Worm (Caenorhabditis elegans) whole organism, L4 larva: ENCODE results near the gene H01G02.4.

Source experiments
- F10B5.3 ChIP-seq: sonication (generic microtip); optimal IDR thresholded peaks from 2 replicates; lab custom pipeline; 2016; ENCODE audit warnings: mild to moderate bottlenecking, missing genetic modification characterization, missing compliant biosample characterization
- F26F4.8 ChIP-seq: fragments of 200-800 bp; sonication (Bioruptor generic); conservative IDR thresholded peaks from 2 replicates; pipeline ENCODE4 v1.3.6; 2022; ENCODE audit warnings: missing genetic modification characterization, missing compliant biosample characterization
- F37D6.2 ChIP-seq: sonication (generic microtip); optimal IDR thresholded peaks from 2 replicates; lab custom pipeline; 2016; ENCODE audit warnings: mild to moderate bottlenecking, missing genetic modification characterization, missing compliant biosample characterization
- F49E8.2 ChIP-seq: sonication (generic microtip); optimal IDR thresholded peaks from 2 replicates; lab custom pipeline; 2016; ENCODE audit warnings: missing compliant biosample characterization, mild to moderate bottlenecking, missing genetic modification characterization, borderline replicate concordance
- T20F7.1 ChIP-seq: fragments of 200-800 bp; sonication (Bioruptor generic); optimal IDR thresholded peaks from 2 replicates; lab custom pipeline; 2018; ENCODE audit warnings: mild to moderate bottlenecking, missing genetic modification characterization, missing compliant biosample characterization
- T26A8.4 ChIP-seq: fragments of 200-800 bp; sonication (Bioruptor generic); IDR thresholded peaks from 2 replicates; pipeline ENCODE4 v1.3.6; 2022; ENCODE audit warnings: missing genetic modification characterization, missing compliant biosample characterization
- aha-1 ChIP-seq: fragments of 150-350 bp; peaks from one replicate; lab custom pipeline; 2014; ENCODE audit warnings: missing biosample characterization, missing genetic modification characterization
- ceh-62 ChIP-seq: sonication (generic microtip); optimal IDR thresholded peaks from 2 replicates; lab custom pipeline; 2017; ENCODE audit warnings: missing biosample characterization, missing genetic modification characterization
- ces-1 ChIP-seq: fragments of 150-350 bp; sonication (generic microtip); optimal IDR thresholded peaks from 4 replicates; lab custom pipeline; 2014; ENCODE audit warnings: missing biosample characterization, missing genetic modification reagents, missing genetic modification characterization
- ctbp-1 ChIP-seq: fragments of 200-800 bp; sonication (Bioruptor generic); IDR thresholded peaks from 2 replicates; pipeline ENCODE4 v1.3.6; 2022; ENCODE audit warnings: missing genetic modification reagents, missing genetic modification characterization, missing compliant biosample characterization
- daf-16 ChIP-seq, 3 experiments: sonication (generic microtip); optimal IDR thresholded peaks; 2 replicates each; lab custom pipeline; 2016 to 2017; ENCODE audit warnings: missing genetic modification characterization in 3 of 3, missing genetic modification reagents in 3 of 3, mild to moderate bottlenecking in 2 of 3, missing compliant biosample characterization in 2 of 3, missing biosample characterization in 1 of 3, moderate library complexity in 1 of 3
- dmd-8 ChIP-seq: fragments of 200-800 bp; sonication (Bioruptor generic); IDR thresholded peaks from 2 replicates; pipeline ENCODE4 v1.3.6; 2022; ENCODE audit warnings: missing genetic modification characterization, missing compliant biosample characterization
- egl-27 ChIP-seq: sonication (generic microtip); optimal IDR thresholded peaks from 3 replicates; lab custom pipeline; 2017; ENCODE audit warnings: missing biosample characterization, missing genetic modification reagents, missing genetic modification characterization
- hlh-30 ChIP-seq: sonication (generic microtip); optimal IDR thresholded peaks from 2 replicates; lab custom pipeline; 2017; ENCODE audit warnings: antibody characterized with exemption, mild to moderate bottlenecking, missing genetic modification characterization, missing compliant biosample characterization; ENCODE audit not compliant: insufficient read depth
- lim-7 ChIP-seq: fragments of 200-800 bp; sonication (Bioruptor generic); IDR thresholded peaks from 2 replicates; pipeline ENCODE4 v1.3.6; 2022; ENCODE audit warnings: missing genetic modification characterization, missing compliant biosample characterization
- lin-15B ChIP-seq: fragments of 150-350 bp; sonication (generic microtip); optimal IDR thresholded peaks from 3 replicates; lab custom pipeline; 2014; ENCODE audit warnings: missing biosample characterization, missing genetic modification characterization
- lin-29 ChIP-seq: fragments of 200-800 bp; sonication (Bioruptor generic); IDR thresholded peaks from 2 replicates; pipeline ENCODE4 v1.3.6; 2022; ENCODE audit warnings: missing genetic modification reagents, missing genetic modification characterization, missing compliant biosample characterization
- lin-38 ChIP-seq: fragments of 200-800 bp; sonication (Bioruptor generic); IDR thresholded peaks from 2 replicates; pipeline ENCODE4 v1.3.6; 2022; ENCODE audit warnings: missing genetic modification reagents, missing genetic modification characterization, missing compliant biosample characterization
- lir-3 ChIP-seq: sonication (generic microtip); optimal IDR thresholded peaks from 2 replicates; lab custom pipeline; 2016; ENCODE audit warnings: mild to moderate bottlenecking, missing genetic modification characterization, missing compliant biosample characterization
- lsy-2 ChIP-seq, 2 experiments: fragments of 150-350 bp in 1 of 2; sonication (generic microtip) in 1 of 2; optimal IDR thresholded peaks; 2 replicates each; lab custom pipeline; 2014 to 2017; ENCODE audit warnings: missing biosample characterization in 2 of 2, missing genetic modification characterization in 2 of 2
- mdt-29 ChIP-seq: fragments of 200-800 bp; sonication (Bioruptor generic); IDR thresholded peaks from 2 replicates; pipeline ENCODE4 v1.3.6; 2022; ENCODE audit warnings: missing genetic modification reagents, missing genetic modification characterization, missing compliant biosample characterization
- mep-1 ChIP-seq: fragments of 150-350 bp; sonication (generic microtip); optimal IDR thresholded peaks from 3 replicates; lab custom pipeline; 2014; ENCODE audit warnings: missing biosample characterization, missing genetic modification characterization
- mxl-3 ChIP-seq: fragments of 200-800 bp; sonication (Bioruptor generic); optimal IDR thresholded peaks from 2 replicates; lab custom pipeline; 2018; ENCODE audit warnings: mild to moderate bottlenecking, missing genetic modification characterization, missing compliant biosample characterization
- nhr-237 ChIP-seq: sonication (generic microtip); optimal IDR thresholded peaks from 2 replicates; lab custom pipeline; 2017; ENCODE audit warnings: missing biosample characterization, missing genetic modification characterization
- nhr-28 ChIP-seq: fragments of 150-350 bp; optimal IDR thresholded peaks from 2 replicates; lab custom pipeline; 2014; ENCODE audit warnings: missing biosample characterization, missing genetic modification characterization
- nhr-48 ChIP-seq: sonication (generic microtip); optimal IDR thresholded peaks from 2 replicates; lab custom pipeline; 2016; ENCODE audit warnings: mild to moderate bottlenecking, missing genetic modification characterization, missing compliant biosample characterization
- nhr-77 ChIP-seq: fragments of 150-350 bp; optimal IDR thresholded peaks from 2 replicates; lab custom pipeline; 2014; ENCODE audit warnings: missing biosample characterization, missing genetic modification characterization
- php-3 ChIP-seq: fragments of 200-800 bp; sonication (Bioruptor generic); IDR thresholded peaks from 2 replicates; pipeline ENCODE4 v1.3.6; 2022; ENCODE audit warnings: missing genetic modification reagents, missing genetic modification characterization, missing compliant biosample characterization
- pqm-1 ChIP-seq: sonication (generic microtip); optimal IDR thresholded peaks from 2 replicates; lab custom pipeline; 2017; ENCODE audit warnings: missing biosample characterization, missing genetic modification characterization
- spr-3 ChIP-seq: fragments of 200-800 bp; sonication (Bioruptor generic); optimal IDR thresholded peaks from 2 replicates; lab custom pipeline; 2018; ENCODE audit warnings: mild to moderate bottlenecking, missing genetic modification characterization, missing compliant biosample characterization
- unc-62 ChIP-seq, 3 experiments: fragments of 150-350 bp in 1 of 3; sonication (generic microtip); optimal IDR thresholded peaks in 2 of 3; peaks in 1 of 3; 1 replicate in 1 of 3; 2 replicates in 2 of 3; lab custom pipeline; 2014 to 2017; ENCODE audit warnings: missing biosample characterization in 3 of 3, missing genetic modification characterization in 3 of 3, missing genetic modification reagents in 3 of 3, missing genotype in 1 of 3
- zfp-2 ChIP-seq: sonication (generic microtip); optimal IDR thresholded peaks from 2 replicates; lab custom pipeline; 2016; ENCODE audit warnings: mild to moderate bottlenecking, missing genetic modification characterization, missing compliant biosample characterization
- zfp-3 ChIP-seq: fragments of 200-800 bp; sonication (Bioruptor generic); conservative IDR thresholded peaks from 2 replicates; pipeline ENCODE4 v1.3.6; 2022; ENCODE audit warnings: missing genetic modification reagents, missing genetic modification characterization, missing compliant biosample characterization
- ztf-7 ChIP-seq: fragments of 150-350 bp; optimal IDR thresholded peaks from 2 replicates; lab custom pipeline; 2014; ENCODE audit warnings: missing biosample characterization, missing genetic modification characterization

Gene H01G02.4

DNA sequence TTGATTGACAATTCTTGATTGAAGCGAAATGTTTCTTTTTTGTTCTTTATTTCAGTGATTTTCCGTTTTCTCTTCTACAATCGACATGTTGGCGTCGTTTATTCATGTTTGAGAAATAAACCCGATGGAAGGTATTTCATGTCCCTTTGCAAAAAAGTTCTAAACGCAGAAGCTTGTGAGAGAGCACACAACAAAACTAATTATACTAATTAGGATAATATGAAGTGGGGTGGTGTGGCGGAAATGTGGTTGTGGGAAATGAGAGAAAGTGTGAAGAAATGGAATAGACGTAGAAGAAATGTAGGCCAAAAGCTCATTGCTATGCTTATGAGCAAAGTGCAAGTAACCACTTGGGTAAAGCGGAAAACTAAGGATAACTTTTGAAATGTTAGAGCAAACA, 20.1 kb downstream of the H01G02.4 start:
- TF ChIP-seq lin-29 (GFP tag; lab: Robert Waterston, UW) (no peak), daf-16 (GFP tag; optimal IDR thresholded peaks at IDR 0.05; lab: Kevin White, UChicago) (no peak), daf-16 (tag; optimal IDR thresholded peaks at IDR 0.05; lab: Kevin White, UChicago) (no peak), ceh-62 (tag; lab: Kevin White, UChicago) (no peak), zfp-2 (no peak), F37D6.2 (tag; lab: Kevin White, UChicago) (no peak), T20F7.1 (no peak), php-3 (GFP tag; lab: Robert Waterston, UW) (no peak), zfp-3 (no peak), lim-7 (GFP tag; lab: Robert Waterston, UW) (no peak), nhr-237 (tag; lab: Kevin White, UChicago) (no peak), hlh-30 (no peak), lin-15B (tag; lab: Kevin White, UChicago) (no peak)

DNA sequence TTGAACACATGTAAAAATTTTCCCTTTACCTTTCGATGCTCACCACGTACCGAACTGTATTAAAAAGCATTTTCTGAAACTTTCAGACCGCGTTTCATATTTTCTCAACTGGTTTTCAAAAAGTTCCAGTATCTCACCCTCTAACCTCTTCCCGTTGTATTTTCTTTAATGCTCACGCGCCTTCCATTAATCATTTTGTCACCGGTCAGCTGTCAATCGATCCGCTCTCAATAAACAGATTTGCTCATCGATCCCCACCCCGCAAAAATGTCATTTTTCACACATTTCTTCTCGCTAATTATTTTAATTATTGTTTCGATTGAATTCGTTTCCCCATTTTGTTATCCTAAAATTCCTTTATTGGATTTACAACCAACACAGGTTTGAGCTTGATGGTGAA, 23.9 kb downstream of the H01G02.4 start, which contains the start of gene lpr-2:
lpr-2 (plus strand) TSS at position 189 of the 400 bp plus-strand sequence.
- TF ChIP-seq lir-3 = no peak
- TF ChIP-seq dmd-8 = no peak
- TF ChIP-seq mdt-29 = no peak
- TF ChIP-seq mep-1 (tag; lab: Kevin White, UChicago) = no peak
- TF ChIP-seq T26A8.4 (GFP tag; lab: Robert Waterston, UW) = no peak
- no peak for TF ChIP-seq lin-38
- no peak for TF ChIP-seq daf-16 (GFP tag; optimal IDR thresholded peaks at IDR 0.05; lab: Kevin White, UChicago)
- no peak for TF ChIP-seq daf-16 (tag; optimal IDR thresholded peaks at IDR 0.05; lab: Kevin White, UChicago)
- TF ChIP-seq F26F4.8 = no peak
- TF ChIP-seq lin-15B (tag; lab: Kevin White, UChicago) = no peak
- no peak for TF ChIP-seq egl-27 (tag; lab: Kevin White, UChicago)
- TF ChIP-seq nhr-28 (tag; lab: Kevin White, UChicago) = no peak
- no peak for TF ChIP-seq ces-1 (GFP tag; lab: Kevin White, UChicago)
- TF ChIP-seq mxl-3 (GFP tag; lab: Kevin White, UChicago) = no peak
- TF ChIP-seq ztf-7 (tag; lab: Kevin White, UChicago) = no peak
- TF ChIP-seq unc-62 (GFP tag; optimal IDR thresholded peaks at IDR 0.05 in 1 of 2; lab: Kevin White, UChicago) = no peak
- no peak for TF ChIP-seq unc-62 (tag; optimal IDR thresholded peaks at IDR 0.05; lab: Kevin White, UChicago)
- TF ChIP-seq F49E8.2 (tag; lab: Kevin White, UChicago) = no peak
- TF ChIP-seq nhr-48 (tag; lab: Kevin White, UChicago) = no peak
- TF ChIP-seq F10B5.3 (tag; lab: Kevin White, UChicago) = no peak
- no peak for TF ChIP-seq zfp-3

DNA sequence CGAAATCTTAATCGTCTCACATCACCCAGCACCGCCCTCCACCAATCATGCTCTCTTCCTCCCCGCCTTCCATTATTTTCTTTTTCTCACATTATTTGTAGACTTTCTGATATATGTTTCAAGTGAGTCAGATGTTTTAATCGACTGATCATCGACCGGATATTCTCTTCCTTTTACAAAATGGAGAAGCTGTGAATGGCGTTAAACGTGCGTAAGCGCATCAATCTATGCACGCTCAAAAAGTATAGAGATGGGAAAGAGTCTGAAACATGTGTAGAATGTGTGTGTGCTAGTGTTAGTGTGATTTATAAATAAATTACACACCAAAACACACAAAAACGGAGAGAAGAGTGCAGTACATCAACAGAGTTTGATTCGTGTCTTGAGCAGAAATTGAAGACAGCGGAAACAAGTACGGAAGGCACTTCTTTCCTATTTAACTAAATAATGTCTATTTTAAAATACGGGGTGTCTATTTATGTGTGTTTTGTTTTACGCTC, 25.9 kb downstream of the H01G02.4 start:
- TF ChIP-seq lsy-2 (tag; optimal IDR thresholded peaks at IDR 0.05; lab: Kevin White, UChicago) (no peak), aha-1 (tag; lab: Kevin White, UChicago) (peak; percentile 98)
- TF ChIP-seq, all 104 proteins: peak for 1

DNA sequence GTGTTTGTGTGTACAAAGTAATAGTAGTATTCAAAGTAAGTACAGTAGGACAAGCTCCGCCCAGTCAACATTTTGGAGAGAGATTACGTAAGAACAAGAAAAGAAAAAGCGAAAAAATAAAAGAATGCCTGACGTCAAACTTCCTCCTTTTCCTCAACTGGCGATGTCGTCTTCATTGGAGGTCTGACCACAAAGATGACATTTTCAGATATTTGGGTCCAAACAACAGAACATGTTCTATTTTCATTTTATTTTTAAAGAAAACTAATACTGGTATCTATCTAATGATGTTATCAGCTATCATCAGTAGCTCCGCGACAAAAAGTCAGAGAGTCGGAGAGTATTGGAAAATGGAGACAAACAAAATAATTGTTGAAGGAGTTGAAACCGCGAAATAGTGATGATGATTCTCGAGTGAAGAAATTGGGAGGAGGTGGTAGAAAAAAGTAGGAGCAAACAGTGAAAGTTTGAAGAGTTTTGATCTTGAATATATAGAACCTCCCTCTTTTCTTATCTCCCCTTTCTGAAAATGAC, 29.2 kb downstream of the H01G02.4 start, which contains the start of gene lips-5:
lips-5 (minus strand) TSS at position 51 of the 534 bp plus-strand sequence.
- peak; percentile 66 for TF ChIP-seq pqm-1
- no peak for TF ChIP-seq daf-16 (GFP tag; optimal IDR thresholded peaks at IDR 0.05; lab: Kevin White, UChicago)
- TF ChIP-seq daf-16 (tag; optimal IDR thresholded peaks at IDR 0.05; lab: Kevin White, UChicago) = peak; percentile 70
- peak; percentile 47 for TF ChIP-seq nhr-28 (tag; lab: Kevin White, UChicago)
- no peak for TF ChIP-seq ctbp-1 (GFP tag; lab: Robert Waterston, UW)
- TF ChIP-seq spr-3 (GFP tag; lab: Kevin White, UChicago) = no peak
- TF ChIP-seq nhr-77 (tag; lab: Kevin White, UChicago) = peak; percentile 11
